Worm (Caenorhabditis elegans): ENCODE measurements around the gene F14F9.5.

F14F9.5 gene

DNA sequence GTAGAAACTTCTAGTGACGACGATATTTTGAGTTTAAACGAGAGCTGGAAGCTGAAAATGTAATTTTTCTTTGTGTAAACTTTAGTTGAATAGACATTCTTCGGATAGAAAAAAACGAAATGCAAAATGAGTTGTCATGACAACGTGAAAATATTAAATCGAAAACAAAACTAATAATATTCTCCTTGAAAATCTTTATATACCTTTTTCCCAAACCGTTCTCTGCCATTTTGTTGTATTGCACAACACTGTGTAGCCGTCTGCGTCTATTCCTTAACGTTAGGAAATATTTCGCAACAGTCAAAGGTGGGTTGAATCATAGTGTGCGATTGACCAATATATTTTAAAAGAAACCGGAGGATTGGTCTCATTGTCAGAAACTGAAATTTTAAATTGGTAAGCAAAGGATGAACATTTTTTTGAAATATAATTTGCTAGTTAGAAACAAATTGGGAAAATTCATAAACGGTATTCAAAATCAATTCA lies 46.0 kb upstream of the F14F9.5 start, which contains the start of gene Y58A7A.3 (continued):
- TF ChIP-seq nhr-28 (tag; optimal IDR thresholded peaks at IDR 0.05) = peak; percentile 93
- no peak for TF ChIP-seq nhr-237 (tag; optimal IDR thresholded peaks at IDR 0.05)
- TF ChIP-seq snpc-1.2 (GFP tag; IDR thresholded peaks at IDR 0.05) = no peak
- TF ChIP-seq dmd-6 (GFP tag; IDR thresholded peaks at IDR 0.05) = peak; percentile 37; the same call in 1 of the 2 replicates
- TF ChIP-seq hlh-11 (tag; optimal IDR thresholded peaks at IDR 0.05) = peak; percentile 56
- TF ChIP-seq hlh-30 (tag; optimal IDR thresholded peaks at IDR 0.05; ENCODE audit: insufficient read depth) = peak; percentile 48
- no peak for TF ChIP-seq nhr-48 (tag; optimal IDR thresholded peaks at IDR 0.05)
- TF ChIP-seq Y105C5A.15 (GFP tag; IDR thresholded peaks at IDR 0.05) = no peak
- TF ChIP-seq aha-1 (tag) = peak; percentile 66
- TF ChIP-seq dmd-9 (GFP tag; IDR thresholded peaks at IDR 0.05) = no peak
- peak; percentile 57 for TF ChIP-seq dve-1 (tag; optimal IDR thresholded peaks at IDR 0.05; ENCODE audit: insufficient read depth)
- TF ChIP-seq madf-5 (GFP tag; IDR thresholded peaks at IDR 0.05) = no peak
- TF ChIP-seq daf-19 (GFP tag; conservative IDR thresholded peaks at IDR 0.05) = no peak
- TF ChIP-seq T20F7.1 (GFP tag; optimal IDR thresholded peaks at IDR 0.05) = peak; percentile 61
- TF ChIP-seq daf-16 (GFP tag; optimal IDR thresholded peaks at IDR 0.05) = no peak
- TF ChIP-seq daf-16 (tag; optimal IDR thresholded peaks at IDR 0.05) = peak; percentile 64
- no peak for TF ChIP-seq D1046.2 (GFP tag; IDR thresholded peaks at IDR 0.05)
- no peak for TF ChIP-seq unc-62 (GFP tag; optimal IDR thresholded peaks at IDR 0.05 in 1 of 2)
- no peak for TF ChIP-seq unc-62 (tag; optimal IDR thresholded peaks at IDR 0.05)
- no peak for TF ChIP-seq lin-15B (tag; optimal IDR thresholded peaks at IDR 0.05)
- peak; percentile 54 for TF ChIP-seq mes-2 (tag; optimal IDR thresholded peaks at IDR 0.05; ENCODE audit: poor library complexity, severe bottlenecking)
- no peak for TF ChIP-seq ces-1 (GFP tag; optimal IDR thresholded peaks at IDR 0.05)
- TF ChIP-seq fos-1 (tag; optimal IDR thresholded peaks at IDR 0.05) = no peak
- no peak for TF ChIP-seq ceh-44 (GFP tag; IDR thresholded peaks at IDR 0.05)
- TF ChIP-seq nhr-10 (tag; optimal IDR thresholded peaks at IDR 0.05) = no peak
- no peak for TF ChIP-seq lir-3 (tag; optimal IDR thresholded peaks at IDR 0.05)
- no peak for TF ChIP-seq sdz-12 (GFP tag; optimal IDR thresholded peaks at IDR 0.05)
- TF ChIP-seq egl-43 (GFP tag; IDR thresholded peaks at IDR 0.05) = no peak
- TF ChIP-seq rbr-2 (tag; optimal IDR thresholded peaks at IDR 0.05) = no peak
- no peak for TF ChIP-seq Y48G9A.11 (GFP tag; IDR thresholded peaks at IDR 0.05)
- TF ChIP-seq R02D3.7 (tag; optimal IDR thresholded peaks at IDR 0.05) = no peak
- TF ChIP-seq aly-2 (tag; optimal IDR thresholded peaks at IDR 0.05) = no peak
- no peak for TF ChIP-seq pha-4 (GFP tag; IDR thresholded peaks at IDR 0.05)
- no peak for TF ChIP-seq pha-4 (tag; optimal IDR thresholded peaks at IDR 0.05)
- TF ChIP-seq lin-1 (GFP tag; IDR thresholded peaks at IDR 0.05) = no peak
- TF ChIP-seq lsy-2 (tag; optimal IDR thresholded peaks at IDR 0.05) = peak in 1 of 2 experiments; percentile 68
- no peak for TF ChIP-seq snpc-4 (tag; optimal IDR thresholded peaks at IDR 0.05)
- no peak for TF ChIP-seq jun-1 (tag; optimal IDR thresholded peaks at IDR 0.05)
- TF ChIP-seq nhr-11 (tag; optimal IDR thresholded peaks at IDR 0.05) = no peak
- no peak for TF ChIP-seq zfp-3 (GFP tag; conservative IDR thresholded peaks at IDR 0.05)
- no peak for TF ChIP-seq lin-29 (GFP tag; IDR thresholded peaks at IDR 0.05)
- no peak for TF ChIP-seq unc-130 (GFP tag; optimal IDR thresholded peaks at IDR 0.05)
- TF ChIP-seq zip-11 (GFP tag; IDR thresholded peaks at IDR 0.05) = no peak
- no peak for TF ChIP-seq spr-1 (tag; optimal IDR thresholded peaks at IDR 0.05)
- TF ChIP-seq lin-38 (GFP tag; IDR thresholded peaks at IDR 0.05) = no peak
- TF ChIP-seq Y75B8A.6 (GFP tag; IDR thresholded peaks at IDR 0.05) = no peak
- TF ChIP-seq lin-13 (GFP tag; optimal IDR thresholded peaks at IDR 0.05) = no peak
- no peak for TF ChIP-seq zag-1 (tag; optimal IDR thresholded peaks at IDR 0.05)
- TF ChIP-seq mdl-1 (tag; optimal IDR thresholded peaks at IDR 0.05) = peak in 1 of 2 experiments; percentile 67
- TF ChIP-seq skn-1 (tag; optimal IDR thresholded peaks at IDR 0.05) = no peak
- no peak for TF ChIP-seq zfp-2 (tag; optimal IDR thresholded peaks at IDR 0.05)
- no peak for TF ChIP-seq ama-1 (optimal IDR thresholded peaks at IDR 0.05)
- no peak for TF ChIP-seq ZK337.2 (GFP tag; IDR thresholded peaks at IDR 0.05)

Data from whole organism, L4 larva.